Fruit fly (Drosophila melanogaster) S2 (cell line): ENCODE measurements around the gene CG43376.

ENCODE experiments used
- CG8478 ChIP-seq: fragments of >200 bp; optimal IDR thresholded peaks from 2 replicates; lab custom pipeline; 2018
- CTCF ChIP-seq, 2 experiments: fragments of >200 bp; optimal IDR thresholded peaks; 2 replicates each; lab custom pipeline; 2018

dm6 chr2L:13776928-13777686 is 3.3 kb downstream of the CG43376 start:
- no peak for TF ChIP-seq CTCF (optimal IDR thresholded peaks at IDR 0.05; lab: Kevin White, UChicago)
- no peak for TF ChIP-seq CG8478 (lab: Kevin White, UChicago)
